Fruit fly (Drosophila melanogaster) whole organism, embryonic: ENCODE measurements around the gene Vm26Ab.

Experiments
- B-H2 ChIP-seq: fragments of 200-800 bp; sonication (Bioruptor generic); optimal IDR thresholded peaks from 2 replicates; lab custom pipeline; 2018; ENCODE audit warnings: missing biosample characterization, mild to moderate bottlenecking, missing genetic modification characterization
- Blimp-1 ChIP-seq: fragments of 200-800 bp; sonication (Bioruptor generic); optimal IDR thresholded peaks from 3 replicates; lab custom pipeline; 2018; ENCODE audit warnings: missing biosample characterization, missing genetic modification characterization, mild to moderate bottlenecking, moderate library complexity, missing genetic modification reagents
- CG3163 ChIP-seq: fragments of 200-800 bp; sonication (Bioruptor generic); optimal IDR thresholded peaks from 3 replicates; lab custom pipeline; 2016; ENCODE audit warnings: missing biosample characterization, missing genetic modification characterization
- Lpt ChIP-seq: fragments of >200 bp; optimal IDR thresholded peaks from 2 replicates; lab custom pipeline; 2018; ENCODE audit warnings: missing biosample characterization, missing genetic modification characterization
- gro ChIP-seq: fragments of 200-800 bp; sonication (Bioruptor generic); optimal IDR thresholded peaks from 2 replicates; lab custom pipeline; 2016; ENCODE audit warnings: missing biosample characterization, missing genetic modification characterization

The Vm26Ab gene

dm6 chr2L:6006508-6007232 is 49.9 kb downstream of the Vm26Ab start, which contains the start of gene Gal (continued):
- TF ChIP-seq gro (GFP tag; lab: Kevin White, UChicago) (peak; percentile 2), B-H2 (GFP tag; lab: Kevin White, UChicago) (no peak), Blimp-1 (GFP tag; lab: Kevin White, UChicago) (no peak), Lpt (GFP tag; lab: Kevin White, UChicago) (no peak), CG3163 (GFP tag; lab: Kevin White, UChicago) (no peak)
